Worm (Caenorhabditis elegans) whole organism, late embryonic: ENCODE measurements around the gene srx-58.

Source experiments
- C38D4.7 ChIP-seq: fragments of 200-800 bp; sonication (Bioruptor generic); optimal IDR thresholded peaks from 2 replicates; lab custom pipeline; 2018; ENCODE audit warnings: mild to moderate bottlenecking, missing genetic modification characterization, moderate library complexity, missing compliant biosample characterization
- ceh-19 ChIP-seq: fragments of 200-800 bp; sonication (Bioruptor generic); optimal IDR thresholded peaks from 2 replicates; lab custom pipeline; 2018; ENCODE audit warnings: mild to moderate bottlenecking, missing genetic modification characterization, missing compliant biosample characterization
- ets-4 ChIP-seq: sonication (generic microtip); optimal IDR thresholded peaks from 2 replicates; lab custom pipeline; 2016; ENCODE audit warnings: missing genetic modification characterization, missing compliant biosample characterization
- npax-4 ChIP-seq: sonication (generic microtip); optimal IDR thresholded peaks from 2 replicates; lab custom pipeline; 2016; ENCODE audit warnings: missing genetic modification characterization, missing compliant biosample characterization
- pag-3 ChIP-seq: sonication (generic microtip); optimal IDR thresholded peaks from 2 replicates; lab custom pipeline; 2016; ENCODE audit warnings: missing compliant biosample characterization, missing genetic modification characterization, borderline replicate concordance
- pha-4 ChIP-seq: fragments of 150-350 bp; optimal IDR thresholded peaks from 2 replicates; lab custom pipeline; 2018; ENCODE audit warnings: missing biosample characterization, missing genetic modification reagents, missing genetic modification characterization
- ref-2 ChIP-seq: sonication (generic microtip); optimal IDR thresholded peaks from 2 replicates; lab custom pipeline; 2016; ENCODE audit warnings: missing genetic modification characterization, missing compliant biosample characterization

DNA sequence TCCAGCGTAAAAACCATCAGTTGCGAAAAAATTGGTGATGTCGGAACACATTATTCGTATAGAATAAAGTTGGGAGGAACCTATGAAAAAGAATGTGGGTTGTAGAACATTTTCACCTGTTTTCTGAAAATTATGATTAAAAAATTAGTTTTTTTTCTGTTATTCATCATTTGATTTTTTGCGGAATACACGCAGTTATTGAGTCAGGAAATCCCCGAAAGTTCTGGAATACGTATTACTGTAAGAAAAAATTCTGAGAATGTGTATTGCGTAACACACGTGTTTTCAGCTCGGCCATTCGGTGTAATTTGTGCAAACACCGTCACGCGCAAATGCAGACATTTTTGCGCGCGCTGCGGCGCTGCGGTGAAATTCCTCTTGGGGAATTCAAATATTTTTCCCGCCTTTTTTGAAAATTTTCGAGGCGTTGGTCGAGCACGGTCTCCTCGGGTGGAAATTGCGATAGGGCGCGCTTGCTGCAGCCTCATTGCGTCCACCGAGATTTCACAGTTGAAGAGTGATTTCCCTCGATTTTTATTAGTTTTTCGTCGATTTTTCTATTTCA, 36.4 kb downstream of the srx-58 start, which contains the start of gene srh-170:
- TF ChIP-seq C38D4.7 (GFP tag; lab: Kevin White, UChicago): no peak
- TF ChIP-seq npax-4 (tag; lab: Kevin White, UChicago): no peak
- TF ChIP-seq ceh-19: no peak
- TF ChIP-seq ets-4 (tag; lab: Kevin White, UChicago): no peak
- TF ChIP-seq pag-3 (tag; lab: Kevin White, UChicago): no peak
- no peak for TF ChIP-seq ref-2 (tag; lab: Kevin White, UChicago)
- no peak for TF ChIP-seq pha-4 (tag; lab: Kevin White, UChicago)
